Fruit fly (Drosophila melanogaster): ENCODE data around the gene CatB.
A peak's percentile ranks its signal among the peaks of the same experiment; 100 is the strongest.

CatB gene

dm6 chr2L:8704648-8705622 lies at the start of gene CatB:
TSS of gene CatB (plus strand) at chr2L:8705572.
- TF ChIP-seq HLH106 (tag; optimal IDR thresholded peaks at IDR 0.05) (no peak), Rel (GFP tag; optimal IDR thresholded peaks at IDR 0.05) (peak; percentile 65), Rel (tag; optimal IDR thresholded peaks at IDR 0.05) (peak; percentile 60), Hnf4 (GFP tag; optimal IDR thresholded peaks at IDR 0.05) (peak; percentile 72), brk (GFP tag; optimal IDR thresholded peaks at IDR 0.05) (peak; percentile 73), h (GFP tag; optimal IDR thresholded peaks at IDR 0.05) (peak; percentile 66), fru (GFP tag; optimal IDR thresholded peaks at IDR 0.05) (no peak), CrebA (GFP tag; optimal IDR thresholded peaks at IDR 0.05; ENCODE audit: borderline replicate concordance) (peak; percentile 92), Myc (optimal IDR thresholded peaks at IDR 0.05) (no peak), br (GFP tag; optimal IDR thresholded peaks at IDR 0.05) (peak; percentile 16), Sp1 (GFP tag; optimal IDR thresholded peaks at IDR 0.05) (peak; percentile 64), woc (GFP tag; optimal IDR thresholded peaks at IDR 0.05) (peak; percentile 10), Hr78 (GFP tag; optimal IDR thresholded peaks at IDR 0.05) (no peak), foxo (GFP tag; optimal IDR thresholded peaks at IDR 0.05) (peak in 1 of 2 experiments; percentile 33)

- peak; percentile 96 for TF ChIP-seq Dfd (GFP tag; optimal IDR thresholded peaks at IDR 0.05)
- no peak for TF ChIP-seq CG32264 (GFP tag; optimal IDR thresholded peaks at IDR 0.05)
Observed at dm6 chr2L:8659549-8659948, 45.8 kb upstream of the CatB start.

dm6 chr2L:8672278-8672748 lies 33.1 kb upstream of the CatB start, which contains the start of gene Glt:
TSS of gene Glt (plus strand) at chr2L:8672698.
- TF ChIP-seq tai (GFP tag; optimal IDR thresholded peaks at IDR 0.05) (no peak), Mio (GFP tag; optimal IDR thresholded peaks at IDR 0.05) (no peak), foxo (GFP tag; optimal IDR thresholded peaks at IDR 0.05) (peak in 1 of 2 experiments; percentile 45), pan (optimal IDR thresholded peaks at IDR 0.05) (no peak), Hnf4 (GFP tag; optimal IDR thresholded peaks at IDR 0.05) (peak; percentile 31), fru (GFP tag; optimal IDR thresholded peaks at IDR 0.05) (peak; percentile 59), OdsH (GFP tag; optimal IDR thresholded peaks at IDR 0.05) (peak; percentile 31), h (GFP tag; optimal IDR thresholded peaks at IDR 0.05) (peak; percentile 53), Rel (GFP tag; optimal IDR thresholded peaks at IDR 0.05) (no peak), Rel (tag; optimal IDR thresholded peaks at IDR 0.05) (no peak), Dif (GFP tag; optimal IDR thresholded peaks at IDR 0.05; ENCODE audit: partially characterized antibody) (no peak), dsf (GFP tag; optimal IDR thresholded peaks at IDR 0.05; ENCODE audit: borderline replicate concordance) (no peak), Vsx2 (GFP tag; optimal IDR thresholded peaks at IDR 0.05; ENCODE audit: partially characterized antibody) (no peak), HLH106 (tag; optimal IDR thresholded peaks at IDR 0.05) (peak; percentile 60), br (GFP tag; optimal IDR thresholded peaks at IDR 0.05) (peak; percentile 38), sv (GFP tag; optimal IDR thresholded peaks at IDR 0.05) (no peak), dmrt93B (GFP tag; optimal IDR thresholded peaks at IDR 0.05) (peak; percentile 2), brk (GFP tag; optimal IDR thresholded peaks at IDR 0.05) (no peak), rgr (GFP tag; optimal IDR thresholded peaks at IDR 0.05) (peak; percentile 65), ey (GFP tag; optimal IDR thresholded peaks at IDR 0.05) (peak; percentile 5), Myc (optimal IDR thresholded peaks at IDR 0.05) (no peak)

dm6 chr2L:8678955-8679354 lies 26.4 kb upstream of the CatB start:
- TF ChIP-seq Myc (optimal IDR thresholded peaks at IDR 0.05) (no peak), ey (GFP tag; optimal IDR thresholded peaks at IDR 0.05) (no peak), jim (GFP tag; optimal IDR thresholded peaks at IDR 0.05) (no peak), Abd-B (GFP tag; optimal IDR thresholded peaks at IDR 0.05) (no peak), dmrt93B (GFP tag; optimal IDR thresholded peaks at IDR 0.05) (no peak), sage (GFP tag; optimal IDR thresholded peaks at IDR 0.05) (no peak), CG9705 (GFP tag; optimal IDR thresholded peaks at IDR 0.05) (no peak), GATAd (GFP tag; optimal IDR thresholded peaks at IDR 0.05) (no peak), woc (GFP tag; optimal IDR thresholded peaks at IDR 0.05) (no peak), foxo (GFP tag; optimal IDR thresholded peaks at IDR 0.05) (no peak), OdsH (GFP tag; optimal IDR thresholded peaks at IDR 0.05) (no peak)

Data from whole organism, wandering third instar larva.